Worm (Caenorhabditis elegans) whole organism, L3 larva: ENCODE results near the gene F19F10.3.

Source experiments
- R02D3.7 ChIP-seq: fragments of 150-350 bp; optimal IDR thresholded peaks from 2 replicates; lab custom pipeline; 2014; ENCODE audit warnings: missing biosample characterization, missing genetic modification characterization
- ama-1 ChIP-seq: fragments of 150-350 bp; optimal IDR thresholded peaks from 2 replicates; lab custom pipeline; 2018
- ceh-16 ChIP-seq: sonication (generic microtip); optimal IDR thresholded peaks from 2 replicates; lab custom pipeline; 2017; ENCODE audit warnings: missing biosample characterization, missing genetic modification characterization
- ceh-28 ChIP-seq: fragments of 150-350 bp; optimal IDR thresholded peaks from 2 replicates; lab custom pipeline; 2014; ENCODE audit warnings: missing biosample characterization, missing genetic modification reagents, missing genetic modification characterization
- daf-12 ChIP-seq: fragments of 150-350 bp; optimal IDR thresholded peaks from 2 replicates; lab custom pipeline; 2014; ENCODE audit warnings: missing biosample characterization, missing genetic modification reagents, missing genetic modification characterization
- egl-27 ChIP-seq: sonication (generic microtip); optimal IDR thresholded peaks from 4 replicates; lab custom pipeline; 2017; ENCODE audit warnings: missing biosample characterization, missing genetic modification reagents, missing genetic modification characterization
- egl-5 ChIP-seq: fragments of 150-350 bp; optimal IDR thresholded peaks from 2 replicates; lab custom pipeline; 2017; ENCODE audit warnings: missing biosample characterization, missing genetic modification reagents, missing genetic modification characterization, inconsistent platforms
- elt-2 ChIP-seq: sonication (generic microtip); optimal IDR thresholded peaks from 2 replicates; lab custom pipeline; 2016; ENCODE audit warnings: missing genetic modification reagents, mild to moderate bottlenecking, missing genetic modification characterization, missing compliant biosample characterization
- elt-3 ChIP-seq, 3 experiments: fragments of 150-350 bp in 1 of 3; sonication (generic microtip) in 2 of 3; optimal IDR thresholded peaks; 2 replicates in 2 of 3; 4 replicates in 1 of 3; lab custom pipeline; 2014 to 2017; ENCODE audit warnings: missing biosample characterization in 3 of 3, missing genetic modification characterization in 3 of 3
- eor-1 ChIP-seq, 2 experiments: fragments of 150-350 bp; optimal IDR thresholded peaks; 2 replicates each; lab custom pipeline; 2014 to 2018; ENCODE audit warnings: missing biosample characterization in 2 of 2, missing genetic modification characterization in 2 of 2
- fkh-2 ChIP-seq: fragments of 150-350 bp; optimal IDR thresholded peaks from 2 replicates; lab custom pipeline; 2014; ENCODE audit warnings: missing biosample characterization, missing genetic modification reagents, missing genetic modification characterization
- fos-1 ChIP-seq: fragments of 150-350 bp; optimal IDR thresholded peaks from 2 replicates; lab custom pipeline; 2014; ENCODE audit warnings: missing biosample characterization, missing genetic modification characterization
- hmg-11 ChIP-seq: sonication (generic microtip); optimal IDR thresholded peaks from 2 replicates; lab custom pipeline; 2016; ENCODE audit warnings: missing genetic modification characterization, missing compliant biosample characterization
- jun-1 ChIP-seq: fragments of 150-350 bp; optimal IDR thresholded peaks from 2 replicates; lab custom pipeline; 2014; ENCODE audit warnings: missing biosample characterization, missing genetic modification reagents, missing genetic modification characterization
- lin-15B ChIP-seq: fragments of 150-350 bp; optimal IDR thresholded peaks from 2 replicates; lab custom pipeline; 2014; ENCODE audit warnings: missing biosample characterization, missing genetic modification characterization
- lsy-12 ChIP-seq: sonication (generic microtip); optimal IDR thresholded peaks from 2 replicates; lab custom pipeline; 2016; ENCODE audit warnings: mild to moderate bottlenecking, missing genetic modification characterization, missing compliant biosample characterization
- mdl-1 ChIP-seq: fragments of 150-350 bp; optimal IDR thresholded peaks from 2 replicates; lab custom pipeline; 2014; ENCODE audit warnings: missing biosample characterization, missing genetic modification characterization
- nfya-1 ChIP-seq: sonication (generic microtip); optimal IDR thresholded peaks from 2 replicates; lab custom pipeline; 2017; ENCODE audit warnings: missing genetic modification characterization, mild to moderate bottlenecking, missing compliant biosample characterization, antibody characterized with exemption, moderate library complexity; ENCODE audit not compliant: insufficient read depth
- nhr-12 ChIP-seq: fragments of 150-350 bp; optimal IDR thresholded peaks from 2 replicates; lab custom pipeline; 2014; ENCODE audit warnings: missing biosample characterization, missing genetic modification characterization
- nhr-237 ChIP-seq: fragments of 150-350 bp; optimal IDR thresholded peaks from 2 replicates; lab custom pipeline; 2014; ENCODE audit warnings: missing biosample characterization, missing genetic modification characterization
- nhr-25 ChIP-seq: sonication (generic microtip); optimal IDR thresholded peaks from 2 replicates; lab custom pipeline; 2017; ENCODE audit warnings: missing biosample characterization, missing genetic modification characterization
- nhr-28 ChIP-seq: fragments of 150-350 bp; optimal IDR thresholded peaks from 2 replicates; lab custom pipeline; 2014; ENCODE audit warnings: missing biosample characterization, missing genetic modification characterization
- nhr-43 ChIP-seq: sonication (generic microtip); optimal IDR thresholded peaks from 2 replicates; lab custom pipeline; 2016; ENCODE audit warnings: mild to moderate bottlenecking, missing genetic modification characterization, missing compliant biosample characterization; ENCODE audit not compliant: poor library complexity, severe bottlenecking
- nhr-67 ChIP-seq: fragments of 150-350 bp; optimal IDR thresholded peaks from 2 replicates; lab custom pipeline; 2014; ENCODE audit warnings: missing biosample characterization, missing genetic modification characterization
- nhr-76 ChIP-seq: fragments of 150-350 bp; sonication (generic microtip); optimal IDR thresholded peaks from 5 replicates; lab custom pipeline; 2014; ENCODE audit warnings: missing biosample characterization, missing genetic modification characterization
- nhr-77 ChIP-seq: fragments of 150-350 bp; optimal IDR thresholded peaks from 2 replicates; lab custom pipeline; 2014; ENCODE audit warnings: missing biosample characterization, missing genetic modification characterization
- pha-4 ChIP-seq: fragments of 150-350 bp; optimal IDR thresholded peaks from 2 replicates; lab custom pipeline; 2014; ENCODE audit warnings: missing biosample characterization, missing genetic modification reagents, missing genetic modification characterization
- pqm-1 ChIP-seq: fragments of 150-350 bp; optimal IDR thresholded peaks from 2 replicates; lab custom pipeline; 2017; ENCODE audit warnings: missing biosample characterization, missing genetic modification characterization, inconsistent platforms
- sea-2 ChIP-seq: fragments of 150-350 bp; sonication (generic microtip); optimal IDR thresholded peaks from 4 replicates; lab custom pipeline; 2014; ENCODE audit warnings: missing biosample characterization, missing genetic modification reagents, missing genetic modification characterization
- skn-1 ChIP-seq: fragments of 150-350 bp; optimal IDR thresholded peaks from 2 replicates; lab custom pipeline; 2014; ENCODE audit warnings: missing biosample characterization, missing genetic modification characterization
- snpc-4 ChIP-seq: fragments of 150-350 bp; optimal IDR thresholded peaks from 2 replicates; lab custom pipeline; 2014; ENCODE audit warnings: missing biosample characterization, missing genetic modification characterization
- tbx-2 ChIP-seq: sonication (generic microtip); optimal IDR thresholded peaks from 2 replicates; lab custom pipeline; 2016; ENCODE audit warnings: mild to moderate bottlenecking, missing genetic modification characterization, missing compliant biosample characterization
- unc-39 ChIP-seq: sonication (generic microtip); optimal IDR thresholded peaks from 4 replicates; lab custom pipeline; 2017; ENCODE audit warnings: missing biosample characterization, missing genetic modification characterization
- unc-62 ChIP-seq: fragments of 150-350 bp; sonication (generic microtip); optimal IDR thresholded peaks from 4 replicates; lab custom pipeline; 2014; ENCODE audit warnings: missing biosample characterization, missing genetic modification reagents, missing genetic modification characterization
- ztf-4 ChIP-seq: fragments of 150-350 bp; optimal IDR thresholded peaks from 2 replicates; lab custom pipeline; 2014; ENCODE audit warnings: missing biosample characterization, missing genetic modification characterization

The F19F10.3 gene

ce11 chrV:7520077-7520476 lies 31.8 kb upstream of the F19F10.3 start, which contains the start of gene srb-19:
srb-19 (minus strand) TSS chrV:7520177.
- TF ChIP-seq nhr-237 (tag; lab: Kevin White, UChicago), result no peak
- no peak for TF ChIP-seq skn-1 (tag; lab: Kevin White, UChicago)
- TF ChIP-seq daf-12 (tag; lab: Kevin White, UChicago), result no peak
- TF ChIP-seq pqm-1, result no peak
- no peak for TF ChIP-seq hmg-11 (tag; lab: Kevin White, UChicago)
- no peak for TF ChIP-seq fos-1 (tag; lab: Kevin White, UChicago)
- no peak for TF ChIP-seq lsy-12
- TF ChIP-seq jun-1 (tag; lab: Kevin White, UChicago), result no peak
- TF ChIP-seq nhr-76 (tag; lab: Kevin White, UChicago), result no peak

- peak; percentile 89 for TF ChIP-seq pqm-1
- no peak for TF ChIP-seq nhr-237 (tag; lab: Kevin White, UChicago)
- TF ChIP-seq daf-12 (tag; lab: Kevin White, UChicago), result no peak
- TF ChIP-seq mdl-1 (tag; lab: Kevin White, UChicago), result no peak
- TF ChIP-seq ceh-28 (tag; lab: Kevin White, UChicago), result no peak
- TF ChIP-seq elt-2 (tag; lab: Kevin White, UChicago), result peak; percentile 75
- TF ChIP-seq nhr-67 (tag; lab: Kevin White, UChicago), result no peak
- TF ChIP-seq nfya-1 (tag; lab: Kevin White, UChicago), result no peak
Observed at ce11 chrV:7521304-7521703, 30.6 kb upstream of the F19F10.3 start.

- TF ChIP-seq R02D3.7 (tag; lab: Kevin White, UChicago) (no peak), fos-1 (tag; lab: Kevin White, UChicago) (no peak), nhr-12 (tag; lab: Kevin White, UChicago) (no peak), nhr-25 (tag; lab: Kevin White, UChicago) (no peak), tbx-2 (tag; lab: Kevin White, UChicago) (no peak), ama-1 (lab: Kevin White, UChicago) (no peak)
Observed at ce11 chrV:7522279-7522678, 29.6 kb upstream of the F19F10.3 start, which contains the start of gene C54F6.15. C54F6.15 (minus strand) TSS chrV:7522379.

- TF ChIP-seq lin-15B (tag; lab: Kevin White, UChicago) (no peak), eor-1 (tag; optimal IDR thresholded peaks at IDR 0.05; lab: Kevin White, UChicago) (no peak), mdl-1 (tag; lab: Kevin White, UChicago) (no peak), nhr-77 (tag; lab: Kevin White, UChicago) (no peak), elt-3 (tag; optimal IDR thresholded peaks at IDR 0.05; lab: Kevin White, UChicago) (no peak), fkh-2 (tag; lab: Kevin White, UChicago) (no peak), fos-1 (tag; lab: Kevin White, UChicago) (no peak), hmg-11 (tag; lab: Kevin White, UChicago) (no peak), nhr-67 (tag; lab: Kevin White, UChicago) (no peak), nhr-76 (tag; lab: Kevin White, UChicago) (no peak), unc-62 (GFP tag; lab: Kevin White, UChicago) (no peak), nhr-43 (tag; lab: Kevin White, UChicago) (no peak)
Observed at ce11 chrV:7523392-7523791, 28.5 kb upstream of the F19F10.3 start, which contains the start of gene C54F6.6. C54F6.6 (plus strand) TSS chrV:7523692.

ce11 chrV:7524447-7524846 lies 27.5 kb upstream of the F19F10.3 start, which contains the start of gene C54F6.20:
C54F6.20 (plus strand) TSS chrV:7524747.
- TF ChIP-seq nhr-28 (tag; lab: Kevin White, UChicago) (no peak), nfya-1 (tag; lab: Kevin White, UChicago) (no peak), mdl-1 (tag; lab: Kevin White, UChicago) (no peak), nhr-76 (tag; lab: Kevin White, UChicago) (no peak), nhr-25 (tag; lab: Kevin White, UChicago) (no peak), egl-27 (tag; lab: Kevin White, UChicago) (no peak), snpc-4 (tag; lab: Kevin White, UChicago) (no peak), ceh-28 (tag; lab: Kevin White, UChicago) (no peak), tbx-2 (tag; lab: Kevin White, UChicago) (no peak), elt-3 (tag; optimal IDR thresholded peaks at IDR 0.05; lab: Kevin White, UChicago) (no peak), unc-62 (GFP tag; lab: Kevin White, UChicago) (no peak), unc-39 (tag; lab: Kevin White, UChicago) (no peak), egl-5 (tag; lab: Kevin White, UChicago) (no peak), ceh-16 (tag; lab: Kevin White, UChicago) (no peak), pqm-1 (no peak), sea-2 (no peak), pha-4 (no peak), ztf-4 (no peak)
